Fruit fly (Drosophila melanogaster) whole organism, adult: ENCODE measurements around the gene tral.

Source experiments
- CG11617 ChIP-seq: fragments of 200-800 bp; sonication (Bioruptor generic); optimal IDR thresholded peaks from 2 replicates; lab custom pipeline; 2017; ENCODE audit warnings: mild to moderate bottlenecking, missing biosample characterization, missing genetic modification reagents, missing genetic modification characterization
- CG12768 ChIP-seq: fragments of 200-800 bp; sonication (Bioruptor generic); optimal IDR thresholded peaks from 2 replicates; lab custom pipeline; 2017; ENCODE audit warnings: missing biosample characterization, missing genetic modification characterization, mild to moderate bottlenecking, moderate library complexity, missing genetic modification reagents
- CG14711 ChIP-seq: fragments of 200-800 bp; sonication (Bioruptor generic); optimal IDR thresholded peaks from 2 replicates; lab custom pipeline; 2018; ENCODE audit warnings: missing biosample characterization, mild to moderate bottlenecking, missing genetic modification characterization, moderate library complexity
- CG1620 ChIP-seq: fragments of 200-800 bp; sonication (Bioruptor generic); optimal IDR thresholded peaks from 2 replicates; lab custom pipeline; 2016; ENCODE audit warnings: missing biosample characterization, missing genetic modification characterization
- CG33017 ChIP-seq: fragments of 200-800 bp; sonication (Bioruptor generic); optimal IDR thresholded peaks from 2 replicates; lab custom pipeline; 2018; ENCODE audit warnings: missing biosample characterization, mild to moderate bottlenecking, missing genetic modification characterization, moderate library complexity
- CG5204 ChIP-seq: fragments of 200-800 bp; sonication (Bioruptor generic); optimal IDR thresholded peaks from 2 replicates; lab custom pipeline; 2016; ENCODE audit warnings: missing biosample characterization, missing genetic modification characterization
- CG7045 ChIP-seq: fragments of 200-800 bp; sonication (Bioruptor generic); optimal IDR thresholded peaks from 2 replicates; lab custom pipeline; 2017; ENCODE audit warnings: missing biosample characterization, mild to moderate bottlenecking, missing genetic modification characterization
- CG7101 ChIP-seq: fragments of 200-800 bp; sonication (Bioruptor generic); optimal IDR thresholded peaks from 2 replicates; lab custom pipeline; 2018; ENCODE audit warnings: missing biosample characterization, mild to moderate bottlenecking, missing genetic modification characterization, moderate library complexity
- Clk ChIP-seq: fragments of 200-800 bp; sonication (Bioruptor generic); optimal IDR thresholded peaks from 2 replicates; lab custom pipeline; 2017; ENCODE audit warnings: missing biosample characterization, missing genetic modification characterization
- Crg-1 ChIP-seq: fragments of 200-800 bp; sonication (Bioruptor generic); optimal IDR thresholded peaks from 2 replicates; lab custom pipeline; 2016; ENCODE audit warnings: missing biosample characterization, missing genetic modification characterization
- Hr96 ChIP-seq: fragments of 200-800 bp; sonication (Bioruptor generic); optimal IDR thresholded peaks from 2 replicates; lab custom pipeline; 2016; ENCODE audit warnings: missing biosample characterization, missing genetic modification characterization
- Mnt ChIP-seq: fragments of 200-800 bp; sonication (Bioruptor generic); optimal IDR thresholded peaks from 2 replicates; lab custom pipeline; 2016; ENCODE audit warnings: missing biosample characterization, mild to moderate bottlenecking, missing genetic modification characterization
- bab1 ChIP-seq: fragments of 200-800 bp; sonication (Bioruptor generic); optimal IDR thresholded peaks from 3 replicates; lab custom pipeline; 2019; ENCODE audit warnings: missing biosample characterization, mild to moderate bottlenecking, missing genetic modification characterization, moderate library complexity
- cic ChIP-seq: fragments of 200-800 bp; sonication (Bioruptor generic); optimal IDR thresholded peaks from 2 replicates; lab custom pipeline; 2017; ENCODE audit warnings: missing biosample characterization, mild to moderate bottlenecking, missing genetic modification characterization, moderate library complexity
- cnc ChIP-seq, 2 experiments: fragments of >200 bp; optimal IDR thresholded peaks; 2 replicates each; lab custom pipeline; 2017
- kay ChIP-seq: fragments of 200-800 bp; sonication (Bioruptor generic); peaks from one replicate; lab custom pipeline; 2016; ENCODE audit warnings: missing biosample characterization, missing genetic modification characterization, borderline replicate concordance
- ovo ChIP-seq: fragments of 200-800 bp; sonication (Bioruptor generic); optimal IDR thresholded peaks from 2 replicates; lab custom pipeline; 2016; ENCODE audit warnings: missing biosample characterization, missing genetic modification characterization
- pad ChIP-seq: fragments of 200-800 bp; sonication (Bioruptor generic); optimal IDR thresholded peaks from 3 replicates; lab custom pipeline; 2017; ENCODE audit warnings: missing biosample characterization, missing genetic modification characterization, mild to moderate bottlenecking, moderate library complexity, missing genetic modification reagents
- tj ChIP-seq: fragments of 200-800 bp; sonication (Bioruptor generic); optimal IDR thresholded peaks from 3 replicates; lab custom pipeline; 2017; ENCODE audit warnings: missing biosample characterization, mild to moderate bottlenecking, missing genetic modification characterization, moderate library complexity
- toe ChIP-seq: fragments of 200-800 bp; sonication (Bioruptor generic); optimal IDR thresholded peaks from 2 replicates; lab custom pipeline; 2016; ENCODE audit warnings: missing biosample characterization, missing genetic modification characterization

Gene tral

dm6 chr3L:12519315-12519714 lies 4.5 kb downstream of the tral start:
- TF ChIP-seq toe (GFP tag; lab: Kevin White, UChicago) (no peak), cic (GFP tag; lab: Kevin White, UChicago) (peak; percentile 83), Mnt (peak; percentile 73), pad (GFP tag; lab: Kevin White, UChicago) (no peak)

DNA sequence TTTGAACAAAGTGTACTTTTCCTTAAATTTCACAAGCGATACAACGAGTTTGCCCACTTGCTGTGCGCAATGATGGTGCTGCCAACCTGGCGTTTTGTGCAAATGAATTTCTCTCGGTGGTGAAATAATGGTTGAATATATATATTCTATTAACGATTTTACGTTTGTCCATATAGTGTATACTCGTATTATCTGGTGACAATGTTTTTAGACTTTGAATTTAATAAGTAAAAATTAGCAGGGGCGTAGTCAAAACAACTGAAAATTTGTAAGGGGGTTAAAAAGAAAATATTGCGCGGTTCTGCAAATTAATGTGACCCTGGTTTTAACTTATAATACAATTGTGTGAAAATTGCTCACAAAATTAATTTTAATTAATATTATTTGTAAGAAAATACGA lies 9.1 kb downstream of the tral start, which contains the start of the genes ver and Gcn5:
Gene ver (plus strand): TSS at position 47 of the 400 bp plus-strand sequence.
Gene Gcn5 (minus strand): TSS at position 74 of the 400 bp plus-strand sequence.
- TF ChIP-seq CG12768 (GFP tag; lab: Kevin White, UChicago) (peak; percentile 99), kay (no peak), CG7101 (tag; lab: Kevin White, UChicago) (peak; percentile 99), CG5204 (peak; percentile 97), CG11617 (GFP tag; lab: Kevin White, UChicago) (peak; percentile 99), bab1 (peak; percentile 96), CG14711 (tag; lab: Kevin White, UChicago) (peak; percentile 97), CG33017 (tag; lab: Kevin White, UChicago) (peak; percentile 98), ovo (peak; percentile 94), tj (GFP tag; lab: Kevin White, UChicago) (peak; percentile 94), Mnt (peak; percentile 94), CG1620 (GFP tag; lab: Kevin White, UChicago) (peak; percentile 97), toe (GFP tag; lab: Kevin White, UChicago) (peak; percentile 97), pad (GFP tag; lab: Kevin White, UChicago) (peak; percentile 93), Hr96 (peak; percentile 94), cic (GFP tag; lab: Kevin White, UChicago) (peak; percentile 90), Crg-1 (peak; percentile 97), Clk (GFP tag; lab: Kevin White, UChicago) (peak; percentile 97), CG7045 (GFP tag; lab: Kevin White, UChicago) (peak; percentile 99), cnc (optimal IDR thresholded peaks at IDR 0.05; lab: Kevin White, UChicago) (no peak)

DNA sequence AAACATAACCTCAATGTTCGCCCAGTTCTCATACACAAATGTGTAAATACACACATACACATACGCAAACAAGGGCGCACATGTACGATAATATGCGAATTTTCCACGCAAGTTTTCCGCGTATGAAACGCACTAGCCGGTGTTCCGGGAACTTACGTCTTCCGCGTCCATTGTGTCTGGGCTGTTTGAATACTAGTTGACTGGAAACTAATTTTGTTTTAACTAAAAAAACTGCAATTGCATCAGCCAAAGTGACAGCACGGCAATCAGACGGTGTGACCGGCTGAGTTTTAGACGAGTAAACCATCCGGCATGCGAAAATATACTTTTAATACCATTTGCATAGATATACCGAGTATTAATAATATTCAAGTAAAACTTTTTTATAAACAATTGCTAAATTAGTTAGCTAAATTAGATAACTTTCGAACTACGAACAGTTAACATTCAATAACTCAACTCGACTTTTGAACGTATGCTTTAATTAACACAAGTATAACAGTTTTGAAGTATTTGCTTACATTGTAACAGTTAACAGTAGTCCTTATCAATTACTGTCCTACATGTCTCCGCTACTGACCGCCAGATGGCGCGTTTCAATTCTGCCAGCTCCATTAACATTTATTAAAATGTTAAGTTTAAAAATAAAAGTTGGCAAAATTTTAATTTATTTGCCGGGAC lies 11.7 kb downstream of the tral start, which contains the start of gene eIF2beta:
Gene eIF2beta (minus strand): TSS at position 299 of the 681 bp plus-strand sequence.
- peak; percentile 44 for TF ChIP-seq tj (GFP tag; lab: Kevin White, UChicago)
- no peak for TF ChIP-seq Crg-1
- peak; percentile 98 for TF ChIP-seq Mnt
- peak; percentile 15 for TF ChIP-seq pad (GFP tag; lab: Kevin White, UChicago)
- peak; percentile 8 for TF ChIP-seq cic (GFP tag; lab: Kevin White, UChicago)
- TF ChIP-seq CG7045 (GFP tag; lab: Kevin White, UChicago) = no peak
- TF ChIP-seq CG14711 (tag; lab: Kevin White, UChicago) = peak; percentile 20
- TF ChIP-seq kay = no peak
- TF ChIP-seq CG11617 (GFP tag; lab: Kevin White, UChicago) = peak; percentile 28
- peak; percentile 55 for TF ChIP-seq bab1
- TF ChIP-seq cnc (optimal IDR thresholded peaks at IDR 0.05; lab: Kevin White, UChicago) = no peak
- TF ChIP-seq CG1620 (GFP tag; lab: Kevin White, UChicago) = peak; percentile 2

DNA sequence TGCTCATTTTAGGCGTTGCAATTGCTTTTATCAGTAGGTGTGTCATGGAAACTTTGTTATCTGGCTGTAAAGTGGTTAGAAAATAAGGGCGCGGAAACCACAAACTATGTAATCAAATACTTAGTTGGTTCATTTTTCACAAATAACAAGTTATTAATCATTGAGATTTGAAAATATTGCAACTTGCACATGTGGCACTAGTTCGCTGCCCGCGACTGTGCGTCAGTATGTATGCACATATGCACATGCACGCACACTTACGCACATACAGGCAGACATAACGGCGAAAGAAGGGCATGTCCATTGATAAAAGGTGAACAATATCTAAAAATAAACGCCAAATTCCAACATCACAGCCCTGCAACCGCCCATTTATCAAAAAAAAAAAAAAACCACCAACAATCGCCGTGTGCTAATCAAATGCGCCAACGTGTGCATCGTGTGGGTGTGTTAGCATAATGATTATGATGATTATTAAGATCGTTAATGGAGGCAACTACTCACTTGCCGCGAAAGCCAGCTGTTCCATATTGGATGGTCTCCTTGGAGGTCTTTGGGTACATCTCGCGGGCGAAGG lies 14.7 kb downstream of the tral start:
- TF ChIP-seq kay = no peak
- no peak for TF ChIP-seq bab1
- peak; percentile 41 for TF ChIP-seq ovo
- peak; percentile 19 for TF ChIP-seq Clk (GFP tag; lab: Kevin White, UChicago)
- TF ChIP-seq CG7045 (GFP tag; lab: Kevin White, UChicago) = peak; percentile 36
- TF ChIP-seq Hr96 = no peak
- TF ChIP-seq cic (GFP tag; lab: Kevin White, UChicago) = no peak
- TF ChIP-seq CG33017 (tag; lab: Kevin White, UChicago) = peak; percentile 66
- peak; percentile 3 for TF ChIP-seq CG14711 (tag; lab: Kevin White, UChicago)
- TF ChIP-seq Mnt = peak; percentile 50
- peak; percentile 21 for TF ChIP-seq CG11617 (GFP tag; lab: Kevin White, UChicago)
- TF ChIP-seq CG7101 (tag; lab: Kevin White, UChicago) = peak; percentile 50
- TF ChIP-seq CG12768 (GFP tag; lab: Kevin White, UChicago) = no peak
- peak; percentile 15 for TF ChIP-seq tj (GFP tag; lab: Kevin White, UChicago)
- TF ChIP-seq Crg-1 = no peak

- TF ChIP-seq cic (GFP tag; lab: Kevin White, UChicago) (no peak), CG14711 (tag; lab: Kevin White, UChicago) (no peak), CG7045 (GFP tag; lab: Kevin White, UChicago) (no peak), CG12768 (GFP tag; lab: Kevin White, UChicago) (no peak), CG1620 (GFP tag; lab: Kevin White, UChicago) (no peak), Hr96 (no peak), tj (GFP tag; lab: Kevin White, UChicago) (peak; percentile 22), bab1 (peak; percentile 21), CG11617 (GFP tag; lab: Kevin White, UChicago) (no peak), Crg-1 (no peak), CG33017 (tag; lab: Kevin White, UChicago) (no peak), cnc (optimal IDR thresholded peaks at IDR 0.05; lab: Kevin White, UChicago) (no peak), CG5204 (no peak), ovo (no peak), Clk (GFP tag; lab: Kevin White, UChicago) (no peak)
Measured at dm6 chr3L:12530044-12530443, 15.2 kb downstream of the tral start, which contains the start of gene nst. Gene nst, minus strand, starts transcription at chr3L:12530171.

DNA sequence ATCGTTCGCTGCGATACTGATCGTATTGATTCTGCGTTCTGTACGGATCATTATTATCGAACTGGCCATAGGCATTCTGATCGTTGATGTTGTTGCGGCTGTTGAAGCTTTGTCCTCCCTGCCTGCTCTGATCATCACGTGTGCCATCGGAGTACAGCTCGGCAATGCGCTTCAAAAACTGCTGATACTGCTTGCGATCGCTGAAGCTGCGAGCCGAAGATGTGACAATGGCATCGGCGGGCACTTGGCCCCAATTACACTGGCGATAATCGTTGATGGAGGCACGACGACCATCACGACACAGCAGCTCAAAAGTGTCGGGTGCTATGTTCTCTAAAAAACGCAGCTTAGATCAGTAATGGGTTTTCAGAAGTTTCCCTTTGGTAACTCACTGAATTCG lies 17.4 kb downstream of the tral start:
- TF ChIP-seq CG33017 (tag; lab: Kevin White, UChicago) = no peak
- no peak for TF ChIP-seq Mnt
- no peak for TF ChIP-seq CG7045 (GFP tag; lab: Kevin White, UChicago)
- TF ChIP-seq cic (GFP tag; lab: Kevin White, UChicago) = no peak
- TF ChIP-seq Clk (GFP tag; lab: Kevin White, UChicago) = no peak
- no peak for TF ChIP-seq cnc (optimal IDR thresholded peaks at IDR 0.05; lab: Kevin White, UChicago)
- no peak for TF ChIP-seq CG12768 (GFP tag; lab: Kevin White, UChicago)
- TF ChIP-seq CG14711 (tag; lab: Kevin White, UChicago) = no peak
- no peak for TF ChIP-seq CG7101 (tag; lab: Kevin White, UChicago)
